Worm (Caenorhabditis elegans) whole organism, late embryonic: Measurements from ENCODE around the gene cdf-2.

Source experiments
- C38D4.7 ChIP-seq: fragments of 200-800 bp; sonication (Bioruptor generic); optimal IDR thresholded peaks from 2 replicates; lab custom pipeline; 2018; ENCODE audit warnings: mild to moderate bottlenecking, missing genetic modification characterization, moderate library complexity, missing compliant biosample characterization
- K02D7.2 ChIP-seq: sonication (generic microtip); optimal IDR thresholded peaks from 2 replicates; lab custom pipeline; 2017; ENCODE audit warnings: mild to moderate bottlenecking, missing genetic modification characterization, missing compliant biosample characterization
- T23F11.4 ChIP-seq: fragments of 200-800 bp; sonication (Bioruptor generic); optimal IDR thresholded peaks from 2 replicates; lab custom pipeline; 2018; ENCODE audit warnings: mild to moderate bottlenecking, missing genetic modification characterization, missing compliant biosample characterization
- Y22D7AL.16 ChIP-seq: sonication (generic microtip); optimal IDR thresholded peaks from 2 replicates; lab custom pipeline; 2016; ENCODE audit warnings: missing genetic modification characterization, missing compliant biosample characterization
- ahr-1 ChIP-seq: sonication (generic microtip); optimal IDR thresholded peaks from 2 replicates; lab custom pipeline; 2016; ENCODE audit warnings: missing genetic modification characterization, missing compliant biosample characterization
- ceh-14 ChIP-seq: sonication (generic microtip); optimal IDR thresholded peaks from 2 replicates; lab custom pipeline; 2016; ENCODE audit warnings: missing genotype, missing genetic modification characterization, missing compliant biosample characterization
- ceh-18 ChIP-seq: sonication (generic microtip); optimal IDR thresholded peaks from 2 replicates; lab custom pipeline; 2016; ENCODE audit warnings: missing genetic modification characterization, missing compliant biosample characterization
- ceh-22 ChIP-seq: sonication (generic microtip); optimal IDR thresholded peaks from 2 replicates; lab custom pipeline; 2017; ENCODE audit warnings: missing biosample characterization, missing genetic modification characterization
- ceh-24 ChIP-seq: sonication (generic microtip); optimal IDR thresholded peaks from 2 replicates; lab custom pipeline; 2016; ENCODE audit warnings: mild to moderate bottlenecking, missing genetic modification characterization, missing compliant biosample characterization
- ceh-30 ChIP-seq: fragments of 150-350 bp; optimal IDR thresholded peaks from 2 replicates; lab custom pipeline; 2014; ENCODE audit warnings: missing biosample characterization, missing genetic modification characterization
- ceh-31 ChIP-seq: sonication (generic microtip); optimal IDR thresholded peaks from 2 replicates; lab custom pipeline; 2016; ENCODE audit warnings: missing genetic modification characterization, missing compliant biosample characterization
- ceh-34 ChIP-seq: sonication (generic microtip); optimal IDR thresholded peaks from 2 replicates; lab custom pipeline; 2016; ENCODE audit warnings: mild to moderate bottlenecking, missing genetic modification characterization, missing compliant biosample characterization
- ceh-6 ChIP-seq: fragments of 200-800 bp; sonication (Bioruptor generic); optimal IDR thresholded peaks from 2 replicates; lab custom pipeline; 2018; ENCODE audit warnings: mild to moderate bottlenecking, missing genetic modification characterization, missing compliant biosample characterization
- dve-1 ChIP-seq: sonication (generic microtip); optimal IDR thresholded peaks from 2 replicates; lab custom pipeline; 2017; ENCODE audit warnings: antibody characterized with exemption, mild to moderate bottlenecking, missing genetic modification characterization, missing compliant biosample characterization
- elt-2 ChIP-seq: sonication (generic microtip); optimal IDR thresholded peaks from 2 replicates; lab custom pipeline; 2016; ENCODE audit warnings: missing genetic modification reagents, missing genetic modification characterization, missing compliant biosample characterization
- elt-4 ChIP-seq: sonication (generic microtip); optimal IDR thresholded peaks from 2 replicates; lab custom pipeline; 2016; ENCODE audit warnings: missing genetic modification characterization, missing compliant biosample characterization
- fax-1 ChIP-seq: sonication (generic microtip); optimal IDR thresholded peaks from 2 replicates; lab custom pipeline; 2016; ENCODE audit warnings: missing genotype, missing genetic modification characterization, missing compliant biosample characterization
- fkh-6 ChIP-seq: sonication (generic microtip); optimal IDR thresholded peaks from 2 replicates; lab custom pipeline; 2016; ENCODE audit warnings: missing genetic modification characterization, missing compliant biosample characterization
- hlh-13 ChIP-seq: fragments of 200-800 bp; sonication (Bioruptor generic); optimal IDR thresholded peaks from 2 replicates; lab custom pipeline; 2018; ENCODE audit warnings: mild to moderate bottlenecking, missing genetic modification characterization, missing compliant biosample characterization
- hlh-30 ChIP-seq: sonication (generic microtip); optimal IDR thresholded peaks from 2 replicates; lab custom pipeline; 2017; ENCODE audit warnings: antibody characterized with exemption, missing genetic modification characterization, missing compliant biosample characterization; ENCODE audit not compliant: insufficient read depth
- hlh-6 ChIP-seq: sonication (generic microtip); optimal IDR thresholded peaks from 2 replicates; lab custom pipeline; 2016; ENCODE audit warnings: missing genotype, missing genetic modification characterization, missing compliant biosample characterization
- mec-3 ChIP-seq: sonication (generic microtip); optimal IDR thresholded peaks from 2 replicates; lab custom pipeline; 2016; ENCODE audit warnings: borderline replicate concordance, missing genetic modification characterization, missing compliant biosample characterization
- nhr-232 ChIP-seq: sonication (generic microtip); optimal IDR thresholded peaks from 2 replicates; lab custom pipeline; 2016; ENCODE audit warnings: missing genetic modification characterization, missing compliant biosample characterization
- pha-4 ChIP-seq: fragments of 150-350 bp; optimal IDR thresholded peaks from 2 replicates; lab custom pipeline; 2018; ENCODE audit warnings: missing biosample characterization, missing genetic modification reagents, missing genetic modification characterization
- pqm-1 ChIP-seq: sonication (generic microtip); optimal IDR thresholded peaks from 2 replicates; lab custom pipeline; 2016; ENCODE audit warnings: missing genetic modification characterization, missing compliant biosample characterization
- pros-1 ChIP-seq: fragments of 150-350 bp; optimal IDR thresholded peaks from 2 replicates; lab custom pipeline; 2014; ENCODE audit warnings: missing biosample characterization, missing genetic modification reagents, missing genetic modification characterization
- ref-2 ChIP-seq: sonication (generic microtip); optimal IDR thresholded peaks from 2 replicates; lab custom pipeline; 2016; ENCODE audit warnings: missing genetic modification characterization, missing compliant biosample characterization
- rnt-1 ChIP-seq: sonication (generic microtip); optimal IDR thresholded peaks from 2 replicates; lab custom pipeline; 2016; ENCODE audit warnings: missing genetic modification characterization, missing compliant biosample characterization
- sdc-2 ChIP-seq: sonication (generic microtip); optimal IDR thresholded peaks from 2 replicates; lab custom pipeline; 2016; ENCODE audit warnings: missing genotype, missing genetic modification characterization, missing compliant biosample characterization
- sox-4 ChIP-seq: sonication (generic microtip); optimal IDR thresholded peaks from 2 replicates; lab custom pipeline; 2017; ENCODE audit warnings: mild to moderate bottlenecking, missing genetic modification characterization, inconsistent platforms, missing compliant biosample characterization
- syd-9 ChIP-seq: sonication (generic microtip); optimal IDR thresholded peaks from 2 replicates; lab custom pipeline; 2016; ENCODE audit warnings: mild to moderate bottlenecking, missing genetic modification characterization, moderate library complexity, missing compliant biosample characterization
- unc-3 ChIP-seq, 2 experiments: fragments of 200-800 bp in 1 of 2; sonication (Bioruptor generic) in 1 of 2; sonication (generic microtip) in 1 of 2; conservative IDR thresholded peaks in 1 of 2; optimal IDR thresholded peaks in 1 of 2; 2 replicates each; pipeline versions ENCODE4 v1.3.6 to Lab custom; 2016 to 2022; ENCODE audit warnings: missing compliant biosample characterization in 2 of 2, missing genetic modification characterization in 2 of 2, missing genetic modification reagents in 1 of 2
- unc-55 ChIP-seq: sonication (generic microtip); optimal IDR thresholded peaks from 2 replicates; lab custom pipeline; 2017; ENCODE audit warnings: missing biosample characterization, missing genetic modification reagents, missing genetic modification characterization

Gene cdf-2

ce11 chrX:12510148-12510785 is 43.5 kb upstream of the cdf-2 start (continued):
- no peak for TF ChIP-seq ceh-24 (tag; lab: Kevin White, UChicago)
- peak; percentile 37 for TF ChIP-seq ceh-34
- no peak for TF ChIP-seq sdc-2 (tag; lab: Kevin White, UChicago)
- TF ChIP-seq ceh-31 = peak; percentile 54

DNA sequence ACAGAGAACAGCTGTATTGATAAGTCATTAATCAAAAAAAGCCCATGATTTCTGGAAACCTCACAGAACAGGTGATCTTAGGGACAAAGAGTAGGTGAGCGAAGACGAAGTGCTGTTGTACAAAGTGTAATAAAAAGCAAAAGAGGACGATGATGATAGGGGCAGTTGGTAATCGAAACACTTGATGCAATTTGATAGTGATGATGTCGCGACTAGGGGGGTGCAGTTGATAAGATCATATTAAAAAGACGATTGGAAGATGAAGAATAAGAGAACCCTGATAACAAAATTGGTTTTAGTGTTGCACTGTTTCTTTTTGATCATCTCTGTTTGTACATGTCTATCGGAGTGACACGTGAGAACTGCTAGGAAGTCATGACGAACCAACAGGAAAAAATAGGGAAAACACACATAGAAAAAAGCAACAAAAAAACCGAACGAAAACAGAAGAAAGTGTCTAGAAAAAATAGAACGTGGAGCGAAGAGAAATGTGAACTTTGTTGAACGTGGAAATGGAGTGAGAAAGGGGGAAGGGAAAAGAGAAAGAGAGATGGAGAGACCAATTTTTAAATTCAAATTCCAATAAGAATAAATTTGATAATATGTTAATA is 42.7 kb upstream of the cdf-2 start:
- TF ChIP-seq ceh-24 (tag; lab: Kevin White, UChicago) (no peak), rnt-1 (tag; lab: Kevin White, UChicago) (peak; percentile 53), unc-55 (GFP tag; lab: Kevin White, UChicago) (peak; percentile 53), ceh-18 (tag; lab: Kevin White, UChicago) (peak; percentile 72), elt-2 (peak; percentile 95), C38D4.7 (GFP tag; lab: Kevin White, UChicago) (no peak)

DNA sequence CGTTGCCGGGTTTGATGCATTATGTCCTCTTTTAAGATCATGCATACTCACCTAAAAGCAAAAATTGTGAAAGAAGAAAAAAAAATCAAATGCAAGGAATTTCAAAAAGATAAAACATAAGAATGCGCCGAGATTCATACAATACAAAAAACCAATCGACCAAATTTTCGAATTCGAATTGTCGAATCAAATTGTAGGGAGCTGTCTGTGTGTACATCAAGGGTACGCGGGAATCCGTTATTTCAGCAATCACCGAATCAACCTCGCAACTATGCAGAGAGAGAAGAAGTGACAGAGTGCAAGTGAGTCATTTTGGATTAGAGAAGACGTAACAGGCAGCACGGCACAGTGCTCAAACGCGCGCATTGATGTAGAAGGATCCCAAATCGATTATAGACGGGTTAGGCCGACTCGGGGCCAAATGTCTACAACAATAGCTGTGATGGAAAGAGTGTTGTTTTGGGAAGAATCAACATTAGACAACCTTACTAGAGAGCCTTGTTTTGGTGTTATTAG is 36.6 kb upstream of the cdf-2 start, which contains the start of gene sdz-19:
TSS of gene sdz-19 (minus strand) at position 51 of the 516 bp plus-strand sequence.
- TF ChIP-seq hlh-6 (tag; lab: Kevin White, UChicago) (no peak), ceh-30 (no peak), K02D7.2 (tag; lab: Kevin White, UChicago) (no peak), elt-2 (no peak), elt-4 (tag; lab: Kevin White, UChicago) (no peak), ceh-22 (tag; lab: Kevin White, UChicago) (no peak), dve-1 (tag; lab: Kevin White, UChicago) (no peak), ceh-6 (GFP tag; lab: Kevin White, UChicago) (no peak), pros-1 (tag; lab: Kevin White, UChicago) (no peak), ahr-1 (tag; lab: Kevin White, UChicago) (no peak), Y22D7AL.16 (tag; lab: Kevin White, UChicago) (no peak), ref-2 (tag; lab: Kevin White, UChicago) (no peak), unc-55 (GFP tag; lab: Kevin White, UChicago) (no peak), syd-9 (tag; lab: Kevin White, UChicago) (no peak), pqm-1 (tag; lab: Kevin White, UChicago) (no peak), T23F11.4 (GFP tag; lab: Kevin White, UChicago) (no peak), mec-3 (tag; lab: Kevin White, UChicago) (no peak), fax-1 (no peak)

DNA sequence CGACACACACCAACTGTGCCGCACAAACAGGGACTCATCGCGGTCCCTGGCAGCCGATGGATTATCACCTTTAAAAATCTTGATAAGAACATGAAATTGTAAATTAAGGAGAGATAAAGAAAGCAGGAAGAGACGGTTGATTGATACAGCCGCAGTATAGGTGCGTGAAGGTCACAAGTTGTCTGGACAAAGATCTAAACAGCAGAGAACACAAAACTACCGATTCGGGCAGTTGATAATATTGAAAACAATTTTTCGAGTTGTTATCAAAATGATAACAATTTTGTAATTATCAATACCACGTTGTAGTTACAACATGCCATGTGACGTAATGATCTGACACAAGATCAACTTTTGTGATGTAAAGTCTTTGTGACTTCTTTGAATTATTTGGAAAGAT is 34.1 kb upstream of the cdf-2 start:
- TF ChIP-seq elt-4 (tag; lab: Kevin White, UChicago) = no peak
- TF ChIP-seq pqm-1 (tag; lab: Kevin White, UChicago) = peak; percentile 11
- no peak for TF ChIP-seq unc-3 (GFP tag; conservative IDR thresholded peaks at IDR 0.05; lab: Robert Waterston, UW)
- no peak for TF ChIP-seq unc-3 (tag; optimal IDR thresholded peaks at IDR 0.05; lab: Kevin White, UChicago)
- TF ChIP-seq syd-9 (tag; lab: Kevin White, UChicago) = no peak
- peak; percentile 16 for TF ChIP-seq rnt-1 (tag; lab: Kevin White, UChicago)
- peak; percentile 20 for TF ChIP-seq hlh-30 (tag; lab: Kevin White, UChicago)
- TF ChIP-seq pha-4 (tag; lab: Kevin White, UChicago) = no peak
- TF ChIP-seq elt-2 = peak; percentile 96
- TF ChIP-seq ceh-34 = no peak
- TF ChIP-seq fkh-6 = no peak
- TF ChIP-seq ceh-22 (tag; lab: Kevin White, UChicago) = no peak
- no peak for TF ChIP-seq nhr-232 (tag; lab: Kevin White, UChicago)
- no peak for TF ChIP-seq ceh-14 (tag; lab: Kevin White, UChicago)
- TF ChIP-seq sox-4 = no peak
- no peak for TF ChIP-seq mec-3 (tag; lab: Kevin White, UChicago)
- no peak for TF ChIP-seq hlh-13 (GFP tag; lab: Kevin White, UChicago)
- TF ChIP-seq ref-2 (tag; lab: Kevin White, UChicago) = no peak
- TF ChIP-seq, all 69 proteins: peak for 4
